Fruit fly (Drosophila melanogaster) whole organism, adult: ENCODE results near the gene CG31904.

ENCODE experiments used
- CG12768 ChIP-seq: fragments of 200-800 bp; sonication (Bioruptor generic); optimal IDR thresholded peaks from 2 replicates; lab custom pipeline; 2017; ENCODE audit warnings: missing biosample characterization, missing genetic modification characterization, mild to moderate bottlenecking, moderate library complexity, missing genetic modification reagents
- CG33017 ChIP-seq: fragments of 200-800 bp; sonication (Bioruptor generic); optimal IDR thresholded peaks from 2 replicates; lab custom pipeline; 2018; ENCODE audit warnings: missing biosample characterization, mild to moderate bottlenecking, missing genetic modification characterization, moderate library complexity
- CG5204 ChIP-seq: fragments of 200-800 bp; sonication (Bioruptor generic); optimal IDR thresholded peaks from 2 replicates; lab custom pipeline; 2016; ENCODE audit warnings: missing biosample characterization, missing genetic modification characterization
- Clk ChIP-seq: fragments of 200-800 bp; sonication (Bioruptor generic); optimal IDR thresholded peaks from 2 replicates; lab custom pipeline; 2017; ENCODE audit warnings: missing biosample characterization, missing genetic modification characterization
- Hr96 ChIP-seq: fragments of 200-800 bp; sonication (Bioruptor generic); optimal IDR thresholded peaks from 2 replicates; lab custom pipeline; 2016; ENCODE audit warnings: missing biosample characterization, missing genetic modification characterization
- cnc ChIP-seq, 2 experiments: fragments of >200 bp; optimal IDR thresholded peaks; 2 replicates each; lab custom pipeline; 2017
- ovo ChIP-seq: fragments of 200-800 bp; sonication (Bioruptor generic); optimal IDR thresholded peaks from 2 replicates; lab custom pipeline; 2016; ENCODE audit warnings: missing biosample characterization, missing genetic modification characterization
- toe ChIP-seq: fragments of 200-800 bp; sonication (Bioruptor generic); optimal IDR thresholded peaks from 2 replicates; lab custom pipeline; 2016; ENCODE audit warnings: missing biosample characterization, missing genetic modification characterization

DNA sequence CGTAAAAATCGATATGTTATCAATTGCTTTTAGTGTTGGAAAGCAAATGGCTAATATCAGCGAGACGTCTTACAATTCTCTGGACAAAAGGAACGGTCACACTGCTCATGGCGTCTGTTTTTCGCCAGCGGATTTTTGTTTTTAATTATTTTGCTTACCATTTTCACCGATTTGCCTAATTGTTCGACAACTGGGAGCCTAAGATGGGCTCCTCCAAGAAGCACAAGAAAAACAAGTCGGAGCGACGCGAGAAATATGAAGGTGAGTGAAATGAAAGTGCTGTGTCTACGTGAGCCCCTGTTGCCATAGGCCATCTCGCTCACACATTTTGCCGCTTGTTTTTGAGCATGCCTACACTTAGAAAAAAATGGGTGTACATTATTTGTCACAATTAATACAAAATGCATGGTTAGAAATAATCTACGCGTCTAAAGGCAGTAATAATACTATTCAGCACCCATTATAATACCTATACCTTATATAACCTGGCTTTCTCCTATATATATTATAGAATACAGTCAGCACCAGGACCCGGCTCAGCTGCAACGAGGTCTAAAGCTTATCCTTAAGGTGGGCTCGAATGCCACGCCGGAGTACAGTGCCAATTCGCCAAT lies 44.3 kb upstream of the CG31904 start, which contains the start of gene Brd7-9:
- peak; percentile 10 for TF ChIP-seq CG5204 (GFP tag; lab: Kevin White, UChicago)
- no peak for TF ChIP-seq Hr96 (GFP tag; lab: Kevin White, UChicago)
- peak; percentile 24 for TF ChIP-seq CG12768
- TF ChIP-seq ovo (GFP tag; lab: Kevin White, UChicago), result no peak
- no peak for TF ChIP-seq toe (GFP tag; lab: Kevin White, UChicago)
- no peak for TF ChIP-seq cnc (optimal IDR thresholded peaks at IDR 0.05; lab: Kevin White, UChicago)
- TF ChIP-seq CG33017 (tag; lab: Kevin White, UChicago), result no peak
- TF ChIP-seq Clk (GFP tag; lab: Kevin White, UChicago), result no peak
